Worm (Caenorhabditis elegans) whole organism, L2 larva: Measurements from ENCODE around the gene Y39H10B.3.

ENCODE experiments used
- C34F6.9 ChIP-seq: fragments of 150-350 bp; optimal IDR thresholded peaks from 2 replicates; lab custom pipeline; 2014; ENCODE audit warnings: missing biosample characterization, missing genetic modification characterization
- F13H6.1 ChIP-seq: sonication (generic microtip); optimal IDR thresholded peaks from 2 replicates; lab custom pipeline; 2016; ENCODE audit warnings: missing genetic modification characterization, missing compliant biosample characterization
- R02D3.7 ChIP-seq: fragments of 150-350 bp; optimal IDR thresholded peaks from 2 replicates; lab custom pipeline; 2014; ENCODE audit warnings: missing biosample characterization, missing genetic modification characterization
- alr-1 ChIP-seq: fragments of 150-350 bp; optimal IDR thresholded peaks from 2 replicates; lab custom pipeline; 2014; ENCODE audit warnings: missing biosample characterization, missing genetic modification characterization
- aly-2 ChIP-seq: fragments of 150-350 bp; optimal IDR thresholded peaks from 2 replicates; lab custom pipeline; 2014; ENCODE audit warnings: missing biosample characterization, missing genetic modification characterization
- egl-27 ChIP-seq: sonication (generic microtip); optimal IDR thresholded peaks from 3 replicates; lab custom pipeline; 2017; ENCODE audit warnings: missing biosample characterization, missing genetic modification reagents, missing genetic modification characterization
- elt-3 ChIP-seq: sonication (generic microtip); optimal IDR thresholded peaks from 2 replicates; lab custom pipeline; 2017; ENCODE audit warnings: missing biosample characterization, missing genetic modification characterization
- lin-11 ChIP-seq: fragments of 150-350 bp; sonication (generic microtip); optimal IDR thresholded peaks from 2 replicates; lab custom pipeline; 2014; ENCODE audit warnings: missing biosample characterization, missing genetic modification characterization, inconsistent platforms, mixed read lengths
- lin-13 ChIP-seq: fragments of 150-350 bp; optimal IDR thresholded peaks from 2 replicates; lab custom pipeline; 2014; ENCODE audit warnings: missing biosample characterization, missing genetic modification reagents, missing genetic modification characterization
- nhr-25 ChIP-seq: fragments of 150-350 bp; sonication (generic microtip); optimal IDR thresholded peaks from 3 replicates; lab custom pipeline; 2014; ENCODE audit warnings: missing biosample characterization, missing genetic modification characterization
- snpc-4 ChIP-seq: fragments of 150-350 bp; optimal IDR thresholded peaks from 2 replicates; lab custom pipeline; 2014; ENCODE audit warnings: missing biosample characterization, missing genetic modification characterization
- zag-1 ChIP-seq: fragments of 150-350 bp; optimal IDR thresholded peaks from 2 replicates; lab custom pipeline; 2014; ENCODE audit warnings: missing biosample characterization, missing genetic modification characterization
- ztf-11 ChIP-seq: sonication (generic microtip); optimal IDR thresholded peaks from 2 replicates; lab custom pipeline; 2017; ENCODE audit warnings: missing biosample characterization, missing genetic modification characterization
- ztf-4 ChIP-seq: fragments of 150-350 bp; optimal IDR thresholded peaks from 2 replicates; lab custom pipeline; 2014; ENCODE audit warnings: missing biosample characterization, missing genetic modification characterization

- no peak for TF ChIP-seq alr-1 (tag; lab: Kevin White, UChicago)
- no peak for TF ChIP-seq ztf-4 (tag; lab: Kevin White, UChicago)
- no peak for TF ChIP-seq F13H6.1 (tag; lab: Kevin White, UChicago)
- no peak for TF ChIP-seq zag-1
- TF ChIP-seq lin-11 (tag; lab: Kevin White, UChicago) = no peak
- no peak for TF ChIP-seq C34F6.9 (tag; lab: Kevin White, UChicago)
- no peak for TF ChIP-seq nhr-25
- no peak for TF ChIP-seq ztf-11 (tag; lab: Kevin White, UChicago)
- no peak for TF ChIP-seq snpc-4
- TF ChIP-seq lin-13 = no peak
- no peak for TF ChIP-seq elt-3 (tag; lab: Kevin White, UChicago)
- no peak for TF ChIP-seq aly-2 (tag; lab: Kevin White, UChicago)
- TF ChIP-seq egl-27 (tag; lab: Kevin White, UChicago) = no peak
- TF ChIP-seq R02D3.7 (tag; lab: Kevin White, UChicago) = no peak
These were observed 32.4 kb downstream of the Y39H10B.3 start for ce11 chrV:3702998-3703397.
